Fruit fly (Drosophila melanogaster) whole organism, embryonic: ENCODE data around the gene Prx2.
A peak's percentile ranks its signal among the peaks of the same experiment; 100 is the strongest.

Source experiments
- Aef1 ChIP-seq: fragments of 200-800 bp; sonication (Bioruptor generic); IDR thresholded peaks from 3 replicates; pipeline ENCODE4 v1.3.6; 2022; ENCODE audit warnings: missing biosample characterization, missing genetic modification characterization
- BEAF-32 ChIP-seq: fragments of 200-800 bp; sonication (Bioruptor generic); optimal IDR thresholded peaks from 3 replicates; lab custom pipeline; 2017; ENCODE audit warnings: missing biosample characterization, missing genetic modification characterization, mild to moderate bottlenecking, moderate library complexity, missing genetic modification reagents
- CG10543 ChIP-seq: fragments of 200-800 bp; sonication (Bioruptor generic); optimal IDR thresholded peaks from 3 replicates; lab custom pipeline; 2017; ENCODE audit warnings: missing biosample characterization, mild to moderate bottlenecking, missing genetic modification characterization, moderate library complexity
- CG11560 ChIP-seq: fragments of 200-800 bp; sonication (Bioruptor generic); IDR thresholded peaks from 3 replicates; pipeline ENCODE4 v1.3.6; 2022; ENCODE audit warnings: missing biosample characterization, missing genetic modification characterization
- CG1233 ChIP-seq: fragments of 200-800 bp; sonication (Bioruptor generic); optimal IDR thresholded peaks from 4 replicates; lab custom pipeline; 2018; ENCODE audit warnings: missing biosample characterization, mild to moderate bottlenecking, missing genetic modification characterization
- CG12391 ChIP-seq: fragments of 200-800 bp; sonication (Bioruptor generic); optimal IDR thresholded peaks from 3 replicates; lab custom pipeline; 2018; ENCODE audit warnings: missing biosample characterization, mild to moderate bottlenecking, missing genetic modification characterization, moderate library complexity
- CG13424 ChIP-seq: fragments of 200-800 bp; sonication (Bioruptor generic); optimal IDR thresholded peaks from 2 replicates; lab custom pipeline; 2019; ENCODE audit warnings: missing biosample characterization, mild to moderate bottlenecking, missing genetic modification characterization, moderate library complexity
- CG14860 ChIP-seq: fragments of 200-800 bp; sonication (Bioruptor generic); IDR thresholded peaks from 3 replicates; pipeline ENCODE4 v1.3.6; 2022; ENCODE audit warnings: missing biosample characterization, missing genetic modification characterization; ENCODE audit not compliant: partially characterized antibody
- CG15073 ChIP-seq: fragments of 200-800 bp; sonication (Bioruptor generic); optimal IDR thresholded peaks from 2 replicates; lab custom pipeline; 2016; ENCODE audit warnings: missing biosample characterization, missing genetic modification characterization
- CG16813 ChIP-seq: fragments of 200-800 bp; sonication (Bioruptor generic); IDR thresholded peaks from 3 replicates; pipeline ENCODE4 v1.3.6; 2022; ENCODE audit warnings: missing biosample characterization, missing genetic modification characterization; ENCODE audit not compliant: partially characterized antibody
- CG17186 ChIP-seq: fragments of 200-800 bp; sonication (Bioruptor generic); optimal IDR thresholded peaks from 3 replicates; lab custom pipeline; 2017; ENCODE audit warnings: missing biosample characterization, missing genetic modification reagents, missing genetic modification characterization
- CG17912 ChIP-seq: fragments of 200-800 bp; sonication (Bioruptor generic); optimal IDR thresholded peaks from 2 replicates; lab custom pipeline; 2018; ENCODE audit warnings: missing biosample characterization, mild to moderate bottlenecking, missing genetic modification characterization
- CG2120 ChIP-seq: fragments of 200-800 bp; sonication (Bioruptor generic); optimal IDR thresholded peaks from 3 replicates; lab custom pipeline; 2016; ENCODE audit warnings: missing biosample characterization, missing genetic modification characterization
- CG3065 ChIP-seq: fragments of 200-800 bp; sonication (Bioruptor generic); optimal IDR thresholded peaks from 2 replicates; lab custom pipeline; 2016; ENCODE audit warnings: missing biosample characterization, missing genetic modification characterization
- CG32767 ChIP-seq: fragments of 200-800 bp; sonication (Bioruptor generic); IDR thresholded peaks from 2 replicates; pipeline ENCODE4 v1.3.6; 2022; ENCODE audit warnings: missing biosample characterization, missing genetic modification characterization
- CG4328 ChIP-seq: fragments of 200-800 bp; sonication (Bioruptor generic); optimal IDR thresholded peaks from 3 replicates; lab custom pipeline; 2017; ENCODE audit warnings: missing biosample characterization, missing genetic modification reagents, missing genetic modification characterization
- CG4617 ChIP-seq: fragments of 200-800 bp; sonication (Bioruptor generic); optimal IDR thresholded peaks from 3 replicates; lab custom pipeline; 2016; ENCODE audit warnings: missing biosample characterization, missing genetic modification characterization, borderline replicate concordance
- CG4730 ChIP-seq: fragments of 200-800 bp; sonication (Bioruptor generic); IDR thresholded peaks from 2 replicates; pipeline ENCODE4 v1.3.6; 2022; ENCODE audit warnings: missing biosample characterization, missing genetic modification characterization
- CG7556 ChIP-seq: fragments of 200-800 bp; sonication (Bioruptor generic); optimal IDR thresholded peaks from 2 replicates; lab custom pipeline; 2017; ENCODE audit warnings: missing biosample characterization, mild to moderate bottlenecking, missing genetic modification characterization
- CG7928 ChIP-seq: fragments of 200-800 bp; sonication (Bioruptor generic); optimal IDR thresholded peaks from 2 replicates; lab custom pipeline; 2017; ENCODE audit warnings: missing biosample characterization, mild to moderate bottlenecking, missing genetic modification characterization
- CG7987 ChIP-seq: fragments of 200-800 bp; sonication (Bioruptor generic); optimal IDR thresholded peaks from 2 replicates; lab custom pipeline; 2018; ENCODE audit warnings: missing biosample characterization, mild to moderate bottlenecking, missing genetic modification characterization, moderate library complexity
- CG9817 ChIP-seq: fragments of 200-800 bp; sonication (Bioruptor generic); optimal IDR thresholded peaks from 2 replicates; lab custom pipeline; 2018; ENCODE audit warnings: missing biosample characterization, mild to moderate bottlenecking, missing genetic modification characterization, moderate library complexity
- CHES-1-like ChIP-seq: fragments of 200-800 bp; sonication (Bioruptor generic); optimal IDR thresholded peaks from 2 replicates; lab custom pipeline; 2016; ENCODE audit warnings: missing biosample characterization, missing genetic modification characterization
- Dll ChIP-seq: fragments of 200-800 bp; sonication (Bioruptor generic); IDR thresholded peaks from 4 replicates; pipeline ENCODE4 v1.3.6; 2022; ENCODE audit warnings: missing biosample characterization, missing genetic modification characterization; ENCODE audit not compliant: partially characterized antibody
- Hmr ChIP-seq: fragments of 200-800 bp; sonication (Bioruptor generic); optimal IDR thresholded peaks from 3 replicates; lab custom pipeline; 2017; ENCODE audit warnings: mild to moderate bottlenecking, missing biosample characterization, missing genetic modification reagents, missing genetic modification characterization
- Hr51 ChIP-seq, 2 experiments: fragments of 200-800 bp; sonication (Bioruptor generic); optimal IDR thresholded peaks; 2 replicates in 1 of 2; 3 replicates in 1 of 2; lab custom pipeline; 2016 to 2018; ENCODE audit warnings: missing biosample characterization in 2 of 2, missing genetic modification characterization in 2 of 2, mild to moderate bottlenecking in 1 of 2, moderate library complexity in 1 of 2
- Mrtf ChIP-seq: fragments of 200-800 bp; sonication (Bioruptor generic); IDR thresholded peaks from 3 replicates; pipeline ENCODE4 v1.3.6; 2022; ENCODE audit warnings: missing biosample characterization, missing genetic modification characterization
- NfI ChIP-seq: fragments of 200-800 bp; sonication (Bioruptor generic); optimal IDR thresholded peaks from 3 replicates; lab custom pipeline; 2018; ENCODE audit warnings: missing biosample characterization, mild to moderate bottlenecking, missing genetic modification characterization, moderate library complexity
- Optix ChIP-seq: fragments of 200-800 bp; sonication (Bioruptor generic); IDR thresholded peaks from 3 replicates; pipeline ENCODE4 v1.3.6; 2022; ENCODE audit warnings: missing biosample characterization, missing genetic modification characterization
- Scr ChIP-seq: fragments of 200-800 bp; sonication (Bioruptor generic); IDR thresholded peaks from 2 replicates; pipeline ENCODE4 v1.3.6; 2022; ENCODE audit warnings: missing biosample characterization, missing genetic modification characterization; ENCODE audit not compliant: partially characterized antibody
- Sin3A ChIP-seq: fragments of >200 bp; optimal IDR thresholded peaks from 2 replicates; lab custom pipeline; 2018
- Six4 ChIP-seq: fragments of 200-800 bp; sonication (Bioruptor generic); optimal IDR thresholded peaks from 2 replicates; lab custom pipeline; 2016; ENCODE audit warnings: missing biosample characterization, missing genetic modification characterization
- Ssrp ChIP-seq: fragments of 200-800 bp; sonication (Bioruptor generic); optimal IDR thresholded peaks from 2 replicates; lab custom pipeline; 2018; ENCODE audit warnings: missing biosample characterization, mild to moderate bottlenecking, missing genetic modification characterization, moderate library complexity
- Xbp1 ChIP-seq: fragments of 200-800 bp; sonication (Bioruptor generic); optimal IDR thresholded peaks from 3 replicates; lab custom pipeline; 2016; ENCODE audit warnings: missing biosample characterization, mild to moderate bottlenecking, missing genetic modification characterization
- chn ChIP-seq: fragments of 200-800 bp; sonication (Bioruptor generic); optimal IDR thresholded peaks from 2 replicates; lab custom pipeline; 2016; ENCODE audit warnings: missing biosample characterization, missing genetic modification characterization
- fd102C ChIP-seq: fragments of 200-800 bp; sonication (Bioruptor generic); optimal IDR thresholded peaks from 2 replicates; lab custom pipeline; 2018; ENCODE audit warnings: missing biosample characterization, mild to moderate bottlenecking, missing genetic modification characterization, moderate library complexity
- gfzf ChIP-seq: fragments of 200-800 bp; sonication (Bioruptor generic); optimal IDR thresholded peaks from 2 replicates; lab custom pipeline; 2016; ENCODE audit warnings: missing biosample characterization, mild to moderate bottlenecking, missing genetic modification characterization, moderate library complexity
- hb ChIP-seq: fragments of 200-800 bp; sonication (Bioruptor generic); IDR thresholded peaks from 3 replicates; pipeline ENCODE4 v1.3.6; 2022; ENCODE audit warnings: missing biosample characterization, missing genetic modification characterization; ENCODE audit not compliant: partially characterized antibody
- klu ChIP-seq: fragments of 200-800 bp; sonication (Bioruptor generic); IDR thresholded peaks from 2 replicates; pipeline ENCODE4 v1.3.6; 2022; ENCODE audit warnings: missing biosample characterization, missing genetic modification characterization
- nau ChIP-seq: fragments of 200-800 bp; sonication (Bioruptor generic); optimal IDR thresholded peaks from 3 replicates; lab custom pipeline; 2017; ENCODE audit warnings: missing biosample characterization, mild to moderate bottlenecking, missing genetic modification characterization, missing genetic modification reagents
- odd ChIP-seq: fragments of 200-800 bp; sonication (Bioruptor generic); optimal IDR thresholded peaks from 2 replicates; lab custom pipeline; 2017; ENCODE audit warnings: missing biosample characterization, mild to moderate bottlenecking, missing genetic modification characterization
- pb ChIP-seq: fragments of 200-800 bp; sonication (Bioruptor generic); optimal IDR thresholded peaks from 3 replicates; lab custom pipeline; 2016; ENCODE audit warnings: missing biosample characterization, missing genetic modification characterization
- pnt ChIP-seq: fragments of 200-800 bp; sonication (Bioruptor generic); optimal IDR thresholded peaks from 3 replicates; lab custom pipeline; 2016; ENCODE audit warnings: missing biosample characterization, missing genetic modification characterization
- sd ChIP-seq: fragments of 200-800 bp; sonication (Bioruptor generic); optimal IDR thresholded peaks from 3 replicates; lab custom pipeline; 2018; ENCODE audit warnings: missing biosample characterization, mild to moderate bottlenecking, missing genetic modification characterization, moderate library complexity
- slp2 ChIP-seq: fragments of 200-800 bp; sonication (Bioruptor generic); optimal IDR thresholded peaks from 2 replicates; lab custom pipeline; 2016; ENCODE audit warnings: missing biosample characterization, missing genetic modification characterization
- sqz ChIP-seq: fragments of 200-800 bp; sonication (Bioruptor generic); optimal IDR thresholded peaks from 3 replicates; lab custom pipeline; 2018; ENCODE audit warnings: missing biosample characterization, mild to moderate bottlenecking, missing genetic modification characterization
- toy ChIP-seq: fragments of 200-800 bp; sonication (Bioruptor generic); IDR thresholded peaks from 2 replicates; pipeline ENCODE4 v1.3.6; 2022; ENCODE audit warnings: missing biosample characterization, missing genetic modification characterization
- trem ChIP-seq: fragments of 200-800 bp; optimal IDR thresholded peaks from 3 replicates; lab custom pipeline; 2019; ENCODE audit warnings: missing biosample characterization, mild to moderate bottlenecking, missing genetic modification characterization, moderate library complexity
- zfh1 ChIP-seq: fragments of 200-800 bp; sonication (Bioruptor generic); IDR thresholded peaks from 3 replicates; pipeline ENCODE4 v1.3.6; 2022; ENCODE audit warnings: missing biosample characterization, missing genetic modification characterization
- zfh2 ChIP-seq: fragments of 200-800 bp; sonication (Bioruptor generic); optimal IDR thresholded peaks from 2 replicates; lab custom pipeline; 2016; ENCODE audit warnings: missing biosample characterization, missing genetic modification characterization

The Prx2 gene

DNA sequence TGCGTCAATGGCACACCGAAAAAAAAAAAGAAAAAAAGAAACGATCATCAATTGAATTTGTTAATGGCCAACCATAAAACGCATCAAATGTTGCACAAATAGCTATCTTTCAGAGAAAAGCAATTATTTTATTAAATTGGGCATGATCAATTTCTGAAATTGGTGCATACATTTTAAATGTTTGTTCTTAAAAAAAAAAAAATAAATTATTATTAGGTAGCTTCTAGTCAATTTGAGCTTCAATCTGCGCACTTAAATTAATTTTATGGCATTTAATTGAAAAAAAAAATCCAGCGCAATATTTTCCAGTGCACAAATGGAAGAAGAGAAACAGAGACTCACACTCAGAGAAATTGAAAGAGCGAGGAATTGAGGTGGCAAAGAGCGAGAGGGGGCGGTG, 6.5 kb upstream of the Prx2 start (continued):
- TF ChIP-seq pnt (GFP tag; lab: Kevin White, UChicago) (peak; percentile 45), odd (GFP tag; lab: Kevin White, UChicago) (peak; percentile 12), toy (0 out of 2 replicates have a peak, but pooled peaks have one; percentile 23), Optix (GFP tag; lab: Robert Waterston, UW) (no peak), sd (tag; lab: Kevin White, UChicago) (no peak), CG15073 (GFP tag; lab: Kevin White, UChicago) (no peak), nau (GFP tag; lab: Kevin White, UChicago) (peak; percentile 26), CG2120 (peak; percentile 89), CG3065 (peak; percentile 46), CG10543 (GFP tag; lab: Kevin White, UChicago) (no peak), klu (GFP tag; lab: Robert Waterston, UW) (peak; percentile 40; the same call in 1 of the 2 replicates), Xbp1 (GFP tag; lab: Kevin White, UChicago) (peak; percentile 69), CG7928 (GFP tag; lab: Kevin White, UChicago) (no peak), trem (tag; lab: Kevin White, UChicago) (no peak), CG13424 (tag; lab: Kevin White, UChicago) (peak; percentile 68), CG17912 (no peak), Sin3A (no peak), Hmr (peak; percentile 68), CG4730 (GFP tag; lab: Robert Waterston, UW) (no peak), CG1233 (GFP tag; lab: Kevin White, UChicago) (no peak), CG32767 (GFP tag; lab: Robert Waterston, UW) (peak; percentile 61; the same call in 1 of the 2 replicates), pb (GFP tag; lab: Kevin White, UChicago) (peak; percentile 24), Scr (no peak), fd102C (GFP tag; lab: Kevin White, UChicago) (no peak), Hr51 (GFP tag; optimal IDR thresholded peaks at IDR 0.05; lab: Kevin White, UChicago) (peak; percentile 50 to 81), sqz (GFP tag; lab: Kevin White, UChicago) (no peak), CG14860 (GFP tag; lab: Robert Waterston, UW) (no peak), CG11560 (tag; lab: Robert Waterston, UW) (no peak), CG9817 (tag; lab: Kevin White, UChicago) (peak; percentile 51), CG4617 (GFP tag; lab: Kevin White, UChicago) (peak; percentile 27), hb (GFP tag; lab: Robert Waterston, UW) (no peak), Mrtf (GFP tag; lab: Robert Waterston, UW) (no peak), CG4328 (GFP tag; lab: Kevin White, UChicago) (no peak), Ssrp (tag; lab: Kevin White, UChicago) (peak; percentile 61), Aef1 (GFP tag; lab: Robert Waterston, UW) (peak; percentile 58), Dll (no peak), zfh1 (GFP tag; lab: Robert Waterston, UW) (0 out of 3 replicates have a peak, but pooled peaks have one; percentile 18), gfzf (GFP tag; lab: Kevin White, UChicago) (no peak), CG16813 (GFP tag; lab: Robert Waterston, UW) (no peak), slp2 (GFP tag; lab: Kevin White, UChicago) (peak; percentile 68), NfI (GFP tag; lab: Kevin White, UChicago) (peak; percentile 57), Six4 (GFP tag; lab: Kevin White, UChicago) (peak; percentile 50), BEAF-32 (GFP tag; lab: Kevin White, UChicago) (no peak), CG12391 (peak; percentile 57), CG7556 (peak; percentile 63), CG7987 (no peak), chn (GFP tag; lab: Kevin White, UChicago) (peak; percentile 65), zfh2 (GFP tag; lab: Kevin White, UChicago) (peak; percentile 79), CHES-1-like (GFP tag; lab: Kevin White, UChicago) (peak; percentile 63), CG17186 (GFP tag; lab: Kevin White, UChicago) (no peak)
